Fruit fly (Drosophila melanogaster): ENCODE data around the gene CG32683.

The CG32683 gene

DNA sequence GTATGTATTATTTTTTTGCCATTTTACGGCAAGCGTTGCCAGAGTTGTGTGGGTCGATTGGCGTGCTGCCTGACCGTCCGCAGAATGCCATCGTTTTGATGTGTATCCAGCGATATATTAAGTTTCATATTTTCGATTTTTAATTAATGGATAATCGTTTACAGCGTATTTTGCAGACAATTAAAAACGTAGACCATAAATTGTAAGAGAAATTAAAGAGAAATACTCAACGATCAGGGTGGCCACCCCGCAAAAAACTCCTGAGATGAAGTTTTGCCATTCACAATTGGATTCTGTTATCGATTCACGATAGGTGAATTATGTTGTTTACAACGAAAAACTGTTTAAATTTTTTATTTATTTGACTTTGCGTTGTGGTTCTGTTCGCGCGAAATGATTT lies 19.9 kb upstream of the CG32683 start, which contains the start of gene nocte (continued):
- TF ChIP-seq CG14965 (GFP tag; optimal IDR thresholded peaks at IDR 0.05; ENCODE audit: borderline replicate concordance) (no peak), MTF-1 (GFP tag; optimal IDR thresholded peaks at IDR 0.05; ENCODE audit: borderline replicate concordance) (no peak), hb (GFP tag; IDR thresholded peaks at IDR 0.05; ENCODE audit: partially characterized antibody) (0 out of 3 replicates have a peak, but pooled peaks have one; percentile 37), Hmr (GFP tag; optimal IDR thresholded peaks at IDR 0.05) (no peak), mld (GFP tag; IDR thresholded peaks at IDR 0.05; ENCODE audit: partially characterized antibody) (no peak), vvl (GFP tag; IDR thresholded peaks at IDR 0.05) (no peak), zfh1 (GFP tag; IDR thresholded peaks at IDR 0.05) (no peak), CG8478 (optimal IDR thresholded peaks at IDR 0.05) (no peak), CTCF (GFP tag; optimal IDR thresholded peaks at IDR 0.05) (no peak), lab (GFP tag; optimal IDR thresholded peaks at IDR 0.05) (no peak), CG5953 (GFP tag; IDR thresholded peaks at IDR 0.05) (no peak), ttk (GFP tag; IDR thresholded peaks at IDR 0.05) (no peak), grau (tag; optimal IDR thresholded peaks at IDR 0.05) (peak; percentile 6), Rx (GFP tag; IDR thresholded peaks at IDR 0.05) (no peak), Sox102F (GFP tag; optimal IDR thresholded peaks at IDR 0.05) (no peak), CG4617 (GFP tag; optimal IDR thresholded peaks at IDR 0.05; ENCODE audit: borderline replicate concordance) (peak; percentile 52), HLH54F (GFP tag; optimal IDR thresholded peaks at IDR 0.05) (no peak), CG31441 (GFP tag; IDR thresholded peaks at IDR 0.05) (no peak), HLHmδ (GFP tag; optimal IDR thresholded peaks at IDR 0.05) (no peak), ATbp (GFP tag; optimal IDR thresholded peaks at IDR 0.05) (no peak), bigmax (GFP tag; optimal IDR thresholded peaks at IDR 0.05) (no peak), Meics (GFP tag; optimal IDR thresholded peaks at IDR 0.05) (no peak), tna (GFP tag; IDR thresholded peaks at IDR 0.05; ENCODE audit: partially characterized antibody) (no peak), CG18262 (tag; optimal IDR thresholded peaks at IDR 0.05) (no peak), CG11560 (tag; IDR thresholded peaks at IDR 0.05) (no peak), Neu2 (GFP tag; optimal IDR thresholded peaks at IDR 0.05; ENCODE audit: borderline replicate concordance) (no peak), lilli (GFP tag; optimal IDR thresholded peaks at IDR 0.05) (peak; percentile 44), Poxn (GFP tag; IDR thresholded peaks at IDR 0.05) (no peak), amos (GFP tag; IDR thresholded peaks at IDR 0.05; ENCODE audit: partially characterized antibody) (peak; percentile 36; the same call in 1 of the 2 replicates), MESR4 (GFP tag; optimal IDR thresholded peaks at IDR 0.05) (peak; percentile 8), CG8281 (tag; optimal IDR thresholded peaks at IDR 0.05) (no peak), CG14014 (GFP tag; IDR thresholded peaks at IDR 0.05) (no peak), BEAF-32 (GFP tag; optimal IDR thresholded peaks at IDR 0.05) (peak; percentile 67), CG6791 (GFP tag; IDR thresholded peaks at IDR 0.05; ENCODE audit: partially characterized antibody) (no peak), bsh (GFP tag; optimal IDR thresholded peaks at IDR 0.05) (no peak), cato (GFP tag; optimal IDR thresholded peaks at IDR 0.05; ENCODE audit: borderline replicate concordance) (no peak), hbn (GFP tag; IDR thresholded peaks at IDR 0.05; ENCODE audit: partially characterized antibody) (no peak), CG7745 (tag; optimal IDR thresholded peaks at IDR 0.05) (no peak), Chrac-16 (GFP tag; optimal IDR thresholded peaks at IDR 0.05) (no peak), E2f1 (GFP tag; IDR thresholded peaks at IDR 0.05) (no peak), twi (tag; optimal IDR thresholded peaks at IDR 0.05) (no peak), CG17568 (GFP tag; optimal IDR thresholded peaks at IDR 0.05) (no peak), CG12071 (GFP tag; optimal IDR thresholded peaks at IDR 0.05) (no peak), CG10274 (GFP tag; optimal IDR thresholded peaks at IDR 0.05) (no peak), Mrtf (GFP tag; IDR thresholded peaks at IDR 0.05) (no peak), CG1233 (GFP tag; optimal IDR thresholded peaks at IDR 0.05) (no peak), crc (GFP tag; optimal IDR thresholded peaks at IDR 0.05) (no peak), ac (GFP tag; optimal IDR thresholded peaks at IDR 0.05) (no peak), pb (GFP tag; optimal IDR thresholded peaks at IDR 0.05) (no peak), otp (GFP tag; IDR thresholded peaks at IDR 0.05) (no peak), Ravus (GFP tag; IDR thresholded peaks at IDR 0.05) (no peak)

Measured in whole organism, embryonic.